Fruit fly (Drosophila melanogaster): Measurements from ENCODE around the gene CG31674.

dm6 chr2L:20827045-20827444 lies 4.0 kb upstream of the CG31674 start:
- no peak for TF ChIP-seq CG9948 (tag; optimal IDR thresholded peaks at IDR 0.05)
- TF ChIP-seq D1 (tag; optimal IDR thresholded peaks at IDR 0.05), result no peak
